Worm (Caenorhabditis elegans) whole organism, midembryonic: ENCODE results near the gene Y46C8AL.11.
"Not testable (repeated sequence)": the region's sequence is repeated elsewhere in the genome, so short reads cannot be mapped to it uniquely, and the experiment has no call there.

ENCODE experiments used
- T22C8.4 ChIP-seq: fragments of 200-800 bp; sonication (Bioruptor generic); IDR thresholded peaks from 2 replicates; pipeline ENCODE4 v1.3.6; 2022; ENCODE audit warnings: missing genetic modification characterization, missing compliant biosample characterization
- cog-1 ChIP-seq: sonication (generic microtip); optimal IDR thresholded peaks from 2 replicates; lab custom pipeline; 2016; ENCODE audit warnings: missing genetic modification characterization, missing compliant biosample characterization
- flt-1 ChIP-seq: fragments of 200-800 bp; sonication (Bioruptor generic); IDR thresholded peaks from 2 replicates; pipeline ENCODE4 v1.3.6; 2022; ENCODE audit warnings: missing genetic modification characterization, missing compliant biosample characterization
- klf-2 ChIP-seq: fragments of 200-800 bp; sonication (Bioruptor generic); conservative IDR thresholded peaks from 2 replicates; pipeline ENCODE4 v1.3.6; 2022; ENCODE audit warnings: missing genetic modification reagents, missing genetic modification characterization, missing compliant biosample characterization
- med-1 ChIP-seq: sonication (generic microtip); optimal IDR thresholded peaks from 2 replicates; lab custom pipeline; 2017; ENCODE audit warnings: missing genetic modification characterization, mild to moderate bottlenecking, missing compliant biosample characterization, antibody characterized with exemption, missing genetic modification reagents; ENCODE audit not compliant: insufficient read depth
- ref-1 ChIP-seq: fragments of 200-800 bp; sonication (Bioruptor generic); conservative IDR thresholded peaks from 2 replicates; pipeline ENCODE4 v1.3.6; 2022; ENCODE audit warnings: missing genetic modification reagents, missing genetic modification characterization, missing compliant biosample characterization
- tab-1 ChIP-seq: fragments of 200-800 bp; sonication (Bioruptor generic); IDR thresholded peaks from 2 replicates; pipeline ENCODE4 v1.3.6; 2022; ENCODE audit warnings: missing genetic modification characterization, missing compliant biosample characterization
- ztf-23 ChIP-seq: fragments of 200-800 bp; sonication (Bioruptor generic); IDR thresholded peaks from 2 replicates; pipeline ENCODE4 v1.3.6; 2022; ENCODE audit warnings: missing genetic modification reagents, missing genetic modification characterization, missing compliant biosample characterization
- ztf-29 ChIP-seq: fragments of 200-800 bp; sonication (Bioruptor generic); IDR thresholded peaks from 2 replicates; pipeline ENCODE4 v1.3.6; 2022; ENCODE audit warnings: missing genetic modification reagents, missing genetic modification characterization, missing compliant biosample characterization

Gene Y46C8AL.11

ce11 chrIV:3926117-3926516 is 17.0 kb upstream of the Y46C8AL.11 start, which contains the start of gene clec-68:
clec-68 (plus strand) TSS chrIV:3926417.
- TF ChIP-seq flt-1 (GFP tag; lab: Robert Waterston, UW) (no peak), ztf-29 (GFP tag; lab: Robert Waterston, UW) (no peak), cog-1 (no peak), tab-1 (GFP tag; lab: Robert Waterston, UW) (no peak), T22C8.4 (GFP tag; lab: Robert Waterston, UW) (no peak), ztf-23 (GFP tag; lab: Robert Waterston, UW) (no peak), ref-1 (no peak)

- TF ChIP-seq flt-1, ztf-23, klf-2 (GFP tag; lab: Robert Waterston, UW): not testable (repeated sequence)
Observed at ce11 chrIV:3932408-3932807, 10.7 kb upstream of the Y46C8AL.11 start, which contains the start of gene clec-70. clec-70 (plus strand) TSS chrIV:3932708.

- TF ChIP-seq ztf-29 (GFP tag; lab: Robert Waterston, UW) (no peak), ref-1 (no peak), klf-2 (GFP tag; lab: Robert Waterston, UW) (no peak), ztf-23 (GFP tag; lab: Robert Waterston, UW) (no peak), cog-1 (no peak)
Observed at ce11 chrIV:3937097-3937496, 6.0 kb upstream of the Y46C8AL.11 start, which contains the start of gene clec-71. clec-71 (plus strand) TSS chrIV:3937458.

- TF ChIP-seq med-1 (GFP tag; lab: Kevin White, UChicago): no peak
- no peak for TF ChIP-seq ref-1
- no peak for TF ChIP-seq ztf-23 (GFP tag; lab: Robert Waterston, UW)
- no peak for TF ChIP-seq T22C8.4 (GFP tag; lab: Robert Waterston, UW)
- TF ChIP-seq ztf-29 (GFP tag; lab: Robert Waterston, UW): no peak
- TF ChIP-seq tab-1 (GFP tag; lab: Robert Waterston, UW): no peak
- no peak for TF ChIP-seq cog-1
- no peak for TF ChIP-seq flt-1 (GFP tag; lab: Robert Waterston, UW)
- no peak for TF ChIP-seq klf-2 (GFP tag; lab: Robert Waterston, UW)
Observed at ce11 chrIV:3941658-3942328, 1.3 kb upstream of the Y46C8AL.11 start, which contains the start of gene clec-174. clec-174 (minus strand) TSS chrIV:3941708.

- TF ChIP-seq T22C8.4 (GFP tag; lab: Robert Waterston, UW) (no peak), cog-1 (no peak), med-1 (GFP tag; lab: Kevin White, UChicago) (no peak), ztf-29 (GFP tag; lab: Robert Waterston, UW) (no peak), flt-1 (GFP tag; lab: Robert Waterston, UW) (no peak), ztf-23 (GFP tag; lab: Robert Waterston, UW) (no peak), tab-1 (GFP tag; lab: Robert Waterston, UW) (no peak), klf-2 (GFP tag; lab: Robert Waterston, UW) (no peak), ref-1 (no peak)
Observed at ce11 chrIV:3944459-3944858, 1.4 kb downstream of the Y46C8AL.11 start, which contains the start of gene clec-72. clec-72 (plus strand) TSS chrIV:3944816.

ce11 chrIV:3956095-3956494 is 13.0 kb downstream of the Y46C8AL.11 start, which contains the start of gene clec-73:
clec-73 (minus strand) TSS chrIV:3956195.
- no peak for TF ChIP-seq klf-2 (GFP tag; lab: Robert Waterston, UW)
- no peak for TF ChIP-seq T22C8.4 (GFP tag; lab: Robert Waterston, UW)

- TF ChIP-seq ref-1 (no peak), med-1 (GFP tag; lab: Kevin White, UChicago) (no peak), ztf-23 (GFP tag; lab: Robert Waterston, UW) (no peak)
Observed at ce11 chrIV:3956705-3957104, 13.6 kb downstream of the Y46C8AL.11 start, which contains the start of gene clec-74. clec-74 (plus strand) TSS chrIV:3957005.

- TF ChIP-seq T22C8.4 (GFP tag; lab: Robert Waterston, UW) (no peak), tab-1 (GFP tag; lab: Robert Waterston, UW) (no peak), flt-1 (GFP tag; lab: Robert Waterston, UW) (no peak), med-1 (GFP tag; lab: Kevin White, UChicago) (no peak), klf-2 (GFP tag; lab: Robert Waterston, UW) (no peak), ref-1 (no peak), ztf-29 (GFP tag; lab: Robert Waterston, UW) (no peak), ztf-23 (GFP tag; lab: Robert Waterston, UW) (no peak), cog-1 (no peak)
Observed at ce11 chrIV:3960396-3960795, 17.3 kb downstream of the Y46C8AL.11 start, which contains the start of gene clec-75. clec-75 (plus strand) TSS chrIV:3960734.

- no peak for TF ChIP-seq ztf-29 (GFP tag; lab: Robert Waterston, UW)
- no peak for TF ChIP-seq klf-2 (GFP tag; lab: Robert Waterston, UW)
Observed at ce11 chrIV:3962584-3962983, 19.5 kb downstream of the Y46C8AL.11 start, which contains the start of gene Y46C8AM.1. Y46C8AM.1 (plus strand) TSS chrIV:3962884.

- no peak for TF ChIP-seq med-1 (GFP tag; lab: Kevin White, UChicago)
Observed at ce11 chrIV:3963498-3963897, 20.4 kb downstream of the Y46C8AL.11 start.
